Fruit fly (Drosophila melanogaster): ENCODE results near the gene CG5199.

The CG5199 gene

DNA sequence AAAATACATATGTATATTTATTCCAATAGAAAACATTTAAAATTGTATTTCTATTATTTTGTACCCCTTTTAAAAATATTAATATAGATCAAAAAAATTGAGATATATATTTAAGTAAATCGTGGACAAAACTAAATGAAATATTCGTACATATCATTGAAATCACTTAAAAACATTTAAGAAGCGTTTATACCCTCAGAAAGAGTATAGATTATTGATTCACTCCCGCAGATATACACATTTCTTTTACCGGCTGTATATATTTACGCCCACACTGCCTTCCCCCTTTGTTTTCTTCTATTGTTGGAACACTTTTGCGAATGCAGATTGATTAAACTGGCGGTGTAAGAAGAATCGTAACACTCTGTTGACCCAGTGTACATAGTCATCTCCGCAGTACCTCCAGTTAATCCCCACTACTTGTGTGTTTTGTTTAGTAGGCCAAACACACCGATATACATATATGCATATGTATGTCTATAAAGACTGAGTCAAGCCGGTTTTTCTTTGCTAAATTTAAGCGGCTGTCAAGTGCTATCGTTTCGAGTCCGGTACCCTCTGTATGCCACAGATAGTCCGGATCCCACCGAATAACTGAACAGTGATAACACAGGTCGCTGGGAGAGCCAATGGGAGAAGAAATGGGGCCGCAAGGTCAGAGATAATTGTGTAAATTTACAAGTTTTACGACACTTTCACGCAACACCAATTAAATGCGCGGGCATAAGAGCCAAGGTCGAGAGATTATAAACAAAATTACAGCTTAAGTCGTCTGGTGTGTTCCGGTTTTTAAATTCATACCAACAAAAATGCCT lies 19.0 kb upstream of the CG5199 start (continued):
- TF ChIP-seq CG15479 (GFP tag; optimal IDR thresholded peaks at IDR 0.05) = peak; percentile 5
- peak; percentile 22 for TF ChIP-seq CG3065 (GFP tag; optimal IDR thresholded peaks at IDR 0.05)
- no peak for TF ChIP-seq z (GFP tag; IDR thresholded peaks at IDR 0.05)
- peak; percentile 27 for TF ChIP-seq NfI (GFP tag; optimal IDR thresholded peaks at IDR 0.05)
- TF ChIP-seq gro (GFP tag; optimal IDR thresholded peaks at IDR 0.05) = peak; percentile 21
- peak; percentile 86 for TF ChIP-seq ci (GFP tag; IDR thresholded peaks at IDR 0.05)
- no peak for TF ChIP-seq CG32772 (GFP tag; IDR thresholded peaks at IDR 0.05)
- TF ChIP-seq hkb (optimal IDR thresholded peaks at IDR 0.05) = no peak
- no peak for TF ChIP-seq hkb (GFP tag; IDR thresholded peaks at IDR 0.05)
- TF ChIP-seq CG6854 (GFP tag; optimal IDR thresholded peaks at IDR 0.05) = peak; percentile 55
- TF ChIP-seq zfh2 (GFP tag; optimal IDR thresholded peaks at IDR 0.05) = no peak
- TF ChIP-seq Dip3 (GFP tag; optimal IDR thresholded peaks at IDR 0.05) = no peak
- peak; percentile 46 for TF ChIP-seq CG9609 (GFP tag; optimal IDR thresholded peaks at IDR 0.05)
- TF ChIP-seq Awh (GFP tag; IDR thresholded peaks at IDR 0.05) = peak; percentile 52; the same call in 1 of the 2 replicates
- peak; percentile 29 for TF ChIP-seq CG14965 (GFP tag; optimal IDR thresholded peaks at IDR 0.05; ENCODE audit: borderline replicate concordance)
- TF ChIP-seq sr (GFP tag; IDR thresholded peaks at IDR 0.05) = peak; percentile 63; the same call in 2 of the 3 replicates
- no peak for TF ChIP-seq CG8765 (GFP tag; IDR thresholded peaks at IDR 0.05)
- no peak for TF ChIP-seq CG12299 (tag; optimal IDR thresholded peaks at IDR 0.05)
- 0 out of 2 replicates have a peak, but pooled peaks have one; percentile 56 for TF ChIP-seq CG11696 (GFP tag; IDR thresholded peaks at IDR 0.05)
- TF ChIP-seq CG11085 (GFP tag; IDR thresholded peaks at IDR 0.05) = no peak
- no peak for TF ChIP-seq Adf1 (GFP tag; IDR thresholded peaks at IDR 0.05)
- TF ChIP-seq ap (GFP tag; IDR thresholded peaks at IDR 0.05) = no peak
- TF ChIP-seq h (optimal IDR thresholded peaks at IDR 0.05) = no peak
- no peak for TF ChIP-seq BEAF-32 (GFP tag; optimal IDR thresholded peaks at IDR 0.05)
- TF ChIP-seq CG4404 (GFP tag; IDR thresholded peaks at IDR 0.05) = no peak
- TF ChIP-seq CG1529 (GFP tag; optimal IDR thresholded peaks at IDR 0.05) = peak; percentile 73
- TF ChIP-seq CG9876 (GFP tag; optimal IDR thresholded peaks at IDR 0.05) = peak; percentile 11
- peak; percentile 40 for TF ChIP-seq slou (GFP tag; optimal IDR thresholded peaks at IDR 0.05)
- peak; percentile 17 for TF ChIP-seq kay (GFP tag; optimal IDR thresholded peaks at IDR 0.05)
- peak; percentile 73 for TF ChIP-seq CG6813 (GFP tag; optimal IDR thresholded peaks at IDR 0.05)
- TF ChIP-seq Ets97D (GFP tag; optimal IDR thresholded peaks at IDR 0.05) = no peak
- TF ChIP-seq vfl (GFP tag; optimal IDR thresholded peaks at IDR 0.05) = no peak
- no peak for TF ChIP-seq CG32532 (GFP tag; IDR thresholded peaks at IDR 0.05)
- TF ChIP-seq CG3281 (GFP tag; optimal IDR thresholded peaks at IDR 0.05) = peak; percentile 6
- TF ChIP-seq chn (GFP tag; optimal IDR thresholded peaks at IDR 0.05) = no peak
- peak; percentile 1 for TF ChIP-seq scrt (GFP tag; optimal IDR thresholded peaks at IDR 0.05)
- peak; percentile 41 for TF ChIP-seq CG18476 (GFP tag; optimal IDR thresholded peaks at IDR 0.05)
- TF ChIP-seq Kr (GFP tag; optimal IDR thresholded peaks at IDR 0.05) = peak; percentile 83
- TF ChIP-seq pita (GFP tag; optimal IDR thresholded peaks at IDR 0.05) = no peak
- no peak for TF ChIP-seq pho (GFP tag; optimal IDR thresholded peaks at IDR 0.05)
- no peak for TF ChIP-seq insv (GFP tag; optimal IDR thresholded peaks at IDR 0.05)
- peak; percentile 46 for TF ChIP-seq CG10654 (GFP tag; optimal IDR thresholded peaks at IDR 0.05)
- TF ChIP-seq Vsx1 (GFP tag; optimal IDR thresholded peaks at IDR 0.05) = peak; percentile 38
- TF ChIP-seq Opbp (GFP tag; IDR thresholded peaks at IDR 0.05; ENCODE audit: partially characterized antibody) = no peak
- peak; percentile 8 for TF ChIP-seq kah (GFP tag; optimal IDR thresholded peaks at IDR 0.05)
- TF ChIP-seq dmrt99B (tag; optimal IDR thresholded peaks at IDR 0.05) = no peak
- 0 out of 2 replicates have a peak, but pooled peaks have one; percentile 29 for TF ChIP-seq Atf6 (GFP tag; IDR thresholded peaks at IDR 0.05)
- no peak for TF ChIP-seq sd (tag; optimal IDR thresholded peaks at IDR 0.05)
- no peak for TF ChIP-seq nom (GFP tag; optimal IDR thresholded peaks at IDR 0.05)
- no peak for TF ChIP-seq CG9932 (GFP tag; IDR thresholded peaks at IDR 0.05)
